Worm (Caenorhabditis elegans): Measurements from ENCODE around the gene parg-2.

The parg-2 gene

DNA sequence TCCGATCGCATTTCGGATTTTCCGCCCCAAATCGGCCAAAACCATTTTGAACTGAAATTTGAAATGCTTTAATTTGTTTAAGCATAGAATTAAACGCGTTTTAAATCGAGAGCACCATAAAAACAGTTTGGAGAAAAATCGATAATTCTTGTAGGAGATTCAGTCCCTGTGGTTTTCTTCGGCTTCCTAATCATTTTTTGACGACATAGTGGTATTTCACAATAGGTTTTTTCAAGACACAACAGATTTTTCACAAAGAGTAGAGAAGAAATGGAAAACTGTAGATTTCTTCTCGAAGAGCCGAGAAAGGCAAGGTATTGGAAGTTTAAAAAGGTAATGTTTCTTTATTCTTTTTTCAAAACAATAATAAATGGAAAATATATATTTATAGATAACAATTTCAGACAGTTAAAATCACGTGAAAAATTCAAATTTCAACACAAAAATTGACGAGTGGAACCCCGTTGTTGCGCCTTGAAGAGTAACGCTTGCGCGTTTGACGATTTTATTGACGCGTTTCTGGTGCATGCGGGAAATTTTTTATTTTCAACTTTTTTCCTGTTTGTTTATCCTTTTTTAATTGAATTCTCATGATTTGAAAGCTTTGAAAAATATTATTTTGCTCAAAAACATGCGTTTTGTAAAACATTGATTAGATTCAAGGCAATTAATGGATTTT, 28.9 kb upstream of the parg-2 start, which contains the start of gene F21D5.7 (continued):
- no peak for TF ChIP-seq daf-19 (GFP tag; conservative IDR thresholded peaks at IDR 0.05)
- peak; percentile 24; the same call in 1 of the 2 replicates for TF ChIP-seq ctbp-1 (GFP tag; IDR thresholded peaks at IDR 0.05)
- TF ChIP-seq fos-1 (tag; optimal IDR thresholded peaks at IDR 0.05) = no peak
- no peak for TF ChIP-seq ceh-20 (GFP tag; IDR thresholded peaks at IDR 0.05)
- no peak for TF ChIP-seq D1046.2 (GFP tag; IDR thresholded peaks at IDR 0.05)
- peak; percentile 53; the same call in 1 of the 2 replicates for TF ChIP-seq snpc-1.2 (GFP tag; IDR thresholded peaks at IDR 0.05)
- TF ChIP-seq F49E8.2 (tag; optimal IDR thresholded peaks at IDR 0.05; ENCODE audit: borderline replicate concordance) = no peak
- TF ChIP-seq lin-29 (GFP tag; IDR thresholded peaks at IDR 0.05) = no peak
- no peak for TF ChIP-seq egl-27 (tag; optimal IDR thresholded peaks at IDR 0.05)
- no peak for TF ChIP-seq madf-5 (GFP tag; IDR thresholded peaks at IDR 0.05)
- TF ChIP-seq F37D6.2 (tag; optimal IDR thresholded peaks at IDR 0.05) = peak; percentile 22
- TF ChIP-seq nhr-76 (tag; optimal IDR thresholded peaks at IDR 0.05) = no peak

DNA sequence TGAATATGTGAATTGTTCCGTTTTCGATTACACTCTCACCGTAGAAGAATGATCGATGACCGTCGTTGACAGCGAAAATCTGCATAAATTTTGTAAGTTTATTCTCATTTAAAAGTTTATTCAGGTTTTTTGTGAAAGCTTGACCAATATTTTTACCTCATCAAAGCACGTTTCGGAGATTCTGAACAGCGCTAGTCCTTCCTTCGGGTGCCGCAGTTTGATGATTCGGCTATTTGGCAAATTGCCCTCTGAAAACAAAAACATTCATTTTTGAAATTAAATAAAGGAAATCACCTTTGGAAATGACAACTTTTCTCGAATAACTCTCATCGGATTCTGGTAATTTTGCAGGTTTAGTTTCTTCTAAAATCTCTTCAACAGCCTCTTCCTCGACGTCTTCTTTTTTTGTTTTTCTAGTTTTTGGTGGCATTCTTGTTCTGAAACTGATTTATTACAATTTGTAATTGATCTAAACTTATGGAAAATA, 26.1 kb upstream of the parg-2 start, which contains the start of gene F21D5.6:
Gene F21D5.6 (minus strand): TSS at position 437 of the 487 bp plus-strand sequence.
- no peak for TF ChIP-seq F37D6.2 (tag; optimal IDR thresholded peaks at IDR 0.05)
- TF ChIP-seq lin-38 (GFP tag; IDR thresholded peaks at IDR 0.05) = peak; percentile 30; the same call in 1 of the 2 replicates
- peak; percentile 66; the same call in 1 of the 2 replicates for TF ChIP-seq T26A8.4 (GFP tag; IDR thresholded peaks at IDR 0.05)
- no peak for TF ChIP-seq nhr-6 (tag; optimal IDR thresholded peaks at IDR 0.05)
- TF ChIP-seq rbr-2 (tag; optimal IDR thresholded peaks at IDR 0.05) = no peak
- TF ChIP-seq ceh-62 (tag; optimal IDR thresholded peaks at IDR 0.05) = no peak
- no peak for TF ChIP-seq ZK546.5 (tag; optimal IDR thresholded peaks at IDR 0.05)
- TF ChIP-seq unc-62 (GFP tag; optimal IDR thresholded peaks at IDR 0.05 in 1 of 2) = no peak
- TF ChIP-seq unc-62 (tag; optimal IDR thresholded peaks at IDR 0.05) = no peak
- TF ChIP-seq nhr-111 (GFP tag; optimal IDR thresholded peaks at IDR 0.05) = no peak
- TF ChIP-seq lsy-2 (tag; optimal IDR thresholded peaks at IDR 0.05) = no peak
- no peak for TF ChIP-seq nhr-10 (tag; optimal IDR thresholded peaks at IDR 0.05)
- TF ChIP-seq daf-16 (GFP tag; optimal IDR thresholded peaks at IDR 0.05) = no peak
- peak; percentile 27 for TF ChIP-seq daf-16 (tag; optimal IDR thresholded peaks at IDR 0.05)
- TF ChIP-seq aha-1 (tag) = peak; percentile 65
- no peak for TF ChIP-seq F44E2.7 (GFP tag; IDR thresholded peaks at IDR 0.05)
- peak; percentile 9 for TF ChIP-seq mep-1 (tag; optimal IDR thresholded peaks at IDR 0.05)
- no peak for TF ChIP-seq pha-4 (GFP tag; IDR thresholded peaks at IDR 0.05)
- TF ChIP-seq pha-4 (tag; optimal IDR thresholded peaks at IDR 0.05) = no peak
- peak; percentile 18 for TF ChIP-seq dve-1 (tag; optimal IDR thresholded peaks at IDR 0.05; ENCODE audit: insufficient read depth)

DNA sequence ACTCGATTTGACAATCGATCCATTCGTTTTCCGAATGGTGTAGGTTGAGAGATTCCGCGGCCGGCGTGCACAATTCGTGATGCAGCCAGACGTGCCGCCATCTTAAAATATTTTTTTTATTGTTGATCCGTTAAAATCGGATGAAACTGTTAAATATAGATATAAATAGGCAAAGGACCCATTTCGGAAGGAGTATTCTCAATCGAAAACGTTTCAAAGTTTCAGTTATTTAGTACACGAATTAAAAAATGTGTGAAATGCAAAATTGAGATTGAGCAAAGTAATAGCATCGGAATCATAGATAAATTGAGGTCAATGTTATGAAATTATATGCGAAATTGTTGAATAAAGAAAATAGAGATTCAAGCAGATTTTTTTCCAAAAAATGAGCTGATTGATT, 25.0 kb upstream of the parg-2 start, which contains the start of gene mrps-33:
Gene mrps-33 (minus strand): TSS at position 101 of the 400 bp plus-strand sequence.
- TF ChIP-seq fos-1 (tag; optimal IDR thresholded peaks at IDR 0.05) = no peak
- TF ChIP-seq nhr-102 (tag; optimal IDR thresholded peaks at IDR 0.05) = no peak
- TF ChIP-seq gei-8 (GFP tag; optimal IDR thresholded peaks at IDR 0.05) = no peak

DNA sequence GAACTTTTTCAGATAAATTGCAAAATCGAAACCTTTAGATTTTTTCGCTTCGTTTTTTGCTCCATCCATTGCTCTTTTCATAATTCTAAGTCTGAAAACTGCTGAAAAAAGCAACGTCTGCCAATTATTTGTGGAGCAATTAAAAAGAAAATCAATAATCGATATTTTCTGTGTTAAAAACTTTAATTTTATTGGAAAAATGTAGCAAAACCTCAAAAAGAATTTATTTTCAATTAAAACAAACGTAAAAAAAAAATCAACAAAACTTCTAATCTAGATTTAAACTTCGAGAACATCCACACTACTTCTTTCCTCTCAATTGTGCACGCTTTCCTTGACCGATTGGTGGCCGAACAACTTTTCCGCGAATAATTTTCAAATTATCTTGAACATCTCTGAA, 24.4 kb upstream of the parg-2 start, which contains the start of gene F21D5.5:
Gene F21D5.5 (minus strand): TSS at position 101 of the 400 bp plus-strand sequence.
- TF ChIP-seq ceh-28 (tag; optimal IDR thresholded peaks at IDR 0.05) (peak; percentile 24), jun-1 (tag; optimal IDR thresholded peaks at IDR 0.05) (no peak)

All from whole organism, L4 larva.